Worm (Caenorhabditis elegans) whole organism, mixed stage, embryonic: ENCODE results near the gene F11A10.6.

Source experiments
- bed-3 ChIP-seq: fragments of 200-800 bp; sonication (Bioruptor generic); optimal IDR thresholded peaks from 3 replicates; lab custom pipeline; 2018; ENCODE audit warnings: mild to moderate bottlenecking, missing genetic modification characterization, moderate library complexity, missing compliant biosample characterization
- ces-1 ChIP-seq: fragments of 150-350 bp; optimal IDR thresholded peaks from 2 replicates; lab custom pipeline; 2014; ENCODE audit warnings: missing biosample characterization, missing genetic modification reagents, missing genetic modification characterization
- cnd-1 ChIP-seq: fragments of 200-800 bp; sonication (Bioruptor generic); optimal IDR thresholded peaks from 2 replicates; lab custom pipeline; 2018; ENCODE audit warnings: mild to moderate bottlenecking, missing genetic modification characterization, missing compliant biosample characterization
- elt-1 ChIP-seq: sonication (generic microtip); optimal IDR thresholded peaks from 2 replicates; lab custom pipeline; 2017; ENCODE audit warnings: missing genetic modification characterization, mild to moderate bottlenecking, missing compliant biosample characterization, antibody characterized with exemption, moderate library complexity, borderline replicate concordance; ENCODE audit not compliant: insufficient read depth
- elt-3 ChIP-seq: fragments of 150-350 bp; optimal IDR thresholded peaks from 2 replicates; lab custom pipeline; 2014; ENCODE audit warnings: missing biosample characterization, missing genetic modification characterization
- flh-1 ChIP-seq: fragments of 200-800 bp; sonication (Bioruptor generic); optimal IDR thresholded peaks from 2 replicates; lab custom pipeline; 2018; ENCODE audit warnings: mild to moderate bottlenecking, missing genetic modification characterization, moderate library complexity, missing compliant biosample characterization
- ham-2 ChIP-seq: fragments of 200-800 bp; sonication (Bioruptor generic); optimal IDR thresholded peaks from 2 replicates; lab custom pipeline; 2018; ENCODE audit warnings: mild to moderate bottlenecking, missing genetic modification characterization, missing compliant biosample characterization
- lin-13 ChIP-seq: fragments of 150-350 bp; optimal IDR thresholded peaks from 2 replicates; lab custom pipeline; 2014; ENCODE audit warnings: missing biosample characterization, missing genetic modification characterization
- mep-1 ChIP-seq: fragments of 150-350 bp; optimal IDR thresholded peaks from 2 replicates; lab custom pipeline; 2017; ENCODE audit warnings: missing biosample characterization, missing genetic modification reagents, missing genetic modification characterization, inconsistent platforms
- mls-2 ChIP-seq: sonication (generic microtip); optimal IDR thresholded peaks from 2 replicates; lab custom pipeline; 2016; ENCODE audit warnings: mild to moderate bottlenecking, missing genetic modification characterization, moderate library complexity, missing compliant biosample characterization
- nhr-76 ChIP-seq: sonication (generic microtip); optimal IDR thresholded peaks from 2 replicates; lab custom pipeline; 2017; ENCODE audit warnings: missing biosample characterization, missing genetic modification characterization
- unc-120 ChIP-seq: sonication (generic microtip); optimal IDR thresholded peaks from 2 replicates; lab custom pipeline; 2017; ENCODE audit warnings: missing genetic modification characterization, missing compliant biosample characterization; ENCODE audit not compliant: poor library complexity, severe bottlenecking
- ztf-11 ChIP-seq: fragments of 150-350 bp; optimal IDR thresholded peaks from 2 replicates; lab custom pipeline; 2014; ENCODE audit warnings: missing biosample characterization, missing genetic modification characterization

The F11A10.6 gene

ce11 chrIV:12040431-12040830 is 49.0 kb downstream of the F11A10.6 start:
- no peak for TF ChIP-seq ham-2
- TF ChIP-seq elt-1 (tag; lab: Kevin White, UChicago): no peak
- no peak for TF ChIP-seq elt-3
- no peak for TF ChIP-seq mls-2 (tag; lab: Kevin White, UChicago)
- TF ChIP-seq cnd-1 (tag; lab: Kevin White, UChicago): no peak
- TF ChIP-seq flh-1 (GFP tag; lab: Kevin White, UChicago): no peak
- no peak for TF ChIP-seq bed-3 (GFP tag; lab: Kevin White, UChicago)
- no peak for TF ChIP-seq lin-13 (tag; lab: Kevin White, UChicago)
- no peak for TF ChIP-seq ztf-11 (tag; lab: Kevin White, UChicago)
- no peak for TF ChIP-seq mep-1 (tag; lab: Kevin White, UChicago)
- TF ChIP-seq ces-1 (GFP tag; lab: Kevin White, UChicago): no peak
- no peak for TF ChIP-seq unc-120 (tag; lab: Kevin White, UChicago)
- no peak for TF ChIP-seq nhr-76 (tag; lab: Kevin White, UChicago)
